Fruit fly (Drosophila melanogaster): ENCODE data around the gene Spag1.

The Spag1 gene

dm6 chr3R:26966794-26967323 lies 19.2 kb downstream of the Spag1 start, which contains the start of gene CG5521 (continued):
- TF ChIP-seq sd (tag; optimal IDR thresholded peaks at IDR 0.05) (peak; percentile 21), CG1603 (tag; optimal IDR thresholded peaks at IDR 0.05) (peak; percentile 2), CG17829 (tag; optimal IDR thresholded peaks at IDR 0.05) (no peak), Dp (GFP tag; optimal IDR thresholded peaks at IDR 0.05) (peak; percentile 10), CG3281 (GFP tag; optimal IDR thresholded peaks at IDR 0.05) (peak; percentile 30), dmrt11E (tag; optimal IDR thresholded peaks at IDR 0.05) (no peak), CG18619 (GFP tag; optimal IDR thresholded peaks at IDR 0.05) (no peak), Dbx (GFP tag; IDR thresholded peaks at IDR 0.05) (no peak), ERR (GFP tag; optimal IDR thresholded peaks at IDR 0.05) (no peak), CG2678 (tag; optimal IDR thresholded peaks at IDR 0.05) (peak; percentile 11), MBD-R2 (GFP tag; IDR thresholded peaks at IDR 0.05) (peak; percentile 74), Side (GFP tag; optimal IDR thresholded peaks at IDR 0.05) (peak; percentile 13), Bgb (GFP tag; IDR thresholded peaks at IDR 0.05; ENCODE audit: partially characterized antibody) (peak; percentile 80), her (GFP tag; optimal IDR thresholded peaks at IDR 0.05) (peak; percentile 5), ci (GFP tag; IDR thresholded peaks at IDR 0.05) (0 out of 3 replicates have a peak, but pooled peaks have one; percentile 38), CG5953 (GFP tag; IDR thresholded peaks at IDR 0.05) (no peak), CG15601 (tag; optimal IDR thresholded peaks at IDR 0.05) (peak; percentile 14), Mrtf (GFP tag; IDR thresholded peaks at IDR 0.05) (no peak), cad (GFP tag; optimal IDR thresholded peaks at IDR 0.05) (no peak), CG4424 (GFP tag; optimal IDR thresholded peaks at IDR 0.05) (no peak), CG42726 (GFP tag; IDR thresholded peaks at IDR 0.05; ENCODE audit: partially characterized antibody) (peak; percentile 63), CG32772 (GFP tag; IDR thresholded peaks at IDR 0.05) (peak; percentile 50; the same call in 1 of the 2 replicates), lov (optimal IDR thresholded peaks at IDR 0.05) (no peak), lov (GFP tag; IDR thresholded peaks at IDR 0.05) (no peak), pzg (GFP tag; optimal IDR thresholded peaks at IDR 0.05) (peak; percentile 47), nerfin-1 (tag; optimal IDR thresholded peaks at IDR 0.05) (peak; percentile 3), Scr (GFP tag; IDR thresholded peaks at IDR 0.05; ENCODE audit: partially characterized antibody) (peak; percentile 45), CG8388 (GFP tag; optimal IDR thresholded peaks at IDR 0.05) (no peak), slbo (GFP tag; IDR thresholded peaks at IDR 0.05) (peak; percentile 25; the same call in 1 of the 2 replicates), Nf-YB (GFP tag; optimal IDR thresholded peaks at IDR 0.05) (no peak), Opbp (GFP tag; IDR thresholded peaks at IDR 0.05; ENCODE audit: partially characterized antibody) (peak; percentile 70), CG9932 (GFP tag; IDR thresholded peaks at IDR 0.05) (0 out of 2 replicates have a peak, but pooled peaks have one; percentile 16), abd-A (tag; optimal IDR thresholded peaks at IDR 0.05) (peak; percentile 38), Mes4 (GFP tag; optimal IDR thresholded peaks at IDR 0.05) (no peak), pb (GFP tag; optimal IDR thresholded peaks at IDR 0.05) (no peak), CG17186 (GFP tag; optimal IDR thresholded peaks at IDR 0.05) (peak; percentile 38), Ets97D (GFP tag; optimal IDR thresholded peaks at IDR 0.05) (no peak), CG13287 (GFP tag; IDR thresholded peaks at IDR 0.05; ENCODE audit: partially characterized antibody) (peak; percentile 56), CG12659 (GFP tag; optimal IDR thresholded peaks at IDR 0.05) (peak; percentile 34), CG10267 (tag; optimal IDR thresholded peaks at IDR 0.05) (peak; percentile 2), Sox102F (GFP tag; optimal IDR thresholded peaks at IDR 0.05) (peak; percentile 16), sens (GFP tag) (peak; percentile 67), CG13624 (GFP tag; optimal IDR thresholded peaks at IDR 0.05) (peak; percentile 63), unc-4 (GFP tag; IDR thresholded peaks at IDR 0.05; ENCODE audit: partially characterized antibody) (0 out of 2 replicates have a peak, but pooled peaks have one; percentile 23), CG6765 (GFP tag; optimal IDR thresholded peaks at IDR 0.05) (peak; percentile 22), CG15514 (GFP tag; optimal IDR thresholded peaks at IDR 0.05) (peak; percentile 100), esg (GFP tag; conservative IDR thresholded peaks at IDR 0.05) (no peak), fd96Cb (tag; optimal IDR thresholded peaks at IDR 0.05) (no peak), CG13775 (GFP tag; optimal IDR thresholded peaks at IDR 0.05) (no peak), CG1792 (GFP tag; optimal IDR thresholded peaks at IDR 0.05) (no peak)
